Worm (Caenorhabditis elegans) whole organism, L4 larva: Measurements from ENCODE around the gene F31F6.2.
A peak's percentile ranks its signal among the peaks of the same experiment; 100 is the strongest.

Source experiments
- F49E8.2 ChIP-seq: sonication (generic microtip); optimal IDR thresholded peaks from 2 replicates; lab custom pipeline; 2016; ENCODE audit warnings: missing compliant biosample characterization, mild to moderate bottlenecking, missing genetic modification characterization, borderline replicate concordance
- R02D3.7 ChIP-seq: fragments of 150-350 bp; sonication (generic microtip); optimal IDR thresholded peaks from 3 replicates; lab custom pipeline; 2014; ENCODE audit warnings: missing biosample characterization, missing genetic modification characterization
- T20F7.1 ChIP-seq: fragments of 200-800 bp; sonication (Bioruptor generic); optimal IDR thresholded peaks from 2 replicates; lab custom pipeline; 2018; ENCODE audit warnings: mild to moderate bottlenecking, missing genetic modification characterization, missing compliant biosample characterization
- Y105C5A.15 ChIP-seq: fragments of 200-800 bp; sonication (Bioruptor generic); IDR thresholded peaks from 2 replicates; pipeline ENCODE4 v1.3.6; 2022; ENCODE audit warnings: missing genetic modification characterization, missing compliant biosample characterization
- Y75B8A.6 ChIP-seq: fragments of 200-800 bp; sonication (Bioruptor generic); IDR thresholded peaks from 2 replicates; pipeline ENCODE4 v1.3.6; 2022; ENCODE audit warnings: missing genetic modification reagents, missing genetic modification characterization, missing compliant biosample characterization
- ZK546.5 ChIP-seq, 2 experiments: sonication (generic microtip); optimal IDR thresholded peaks; 2 replicates each; lab custom pipeline; 2017; ENCODE audit warnings: missing biosample characterization in 2 of 2, missing genetic modification characterization in 2 of 2
- ceh-20 ChIP-seq: fragments of 200-800 bp; sonication (Bioruptor generic); IDR thresholded peaks from 2 replicates; pipeline ENCODE4 v1.3.6; 2022; ENCODE audit warnings: missing genetic modification reagents, missing genetic modification characterization, missing compliant biosample characterization
- ceh-28 ChIP-seq: fragments of 150-350 bp; optimal IDR thresholded peaks from 2 replicates; lab custom pipeline; 2014; ENCODE audit warnings: missing biosample characterization, missing genetic modification reagents, missing genetic modification characterization
- ceh-44 ChIP-seq: fragments of 200-800 bp; sonication (Bioruptor generic); IDR thresholded peaks from 2 replicates; pipeline ENCODE4 v1.3.6; 2022; ENCODE audit warnings: missing genetic modification reagents, missing genetic modification characterization, missing compliant biosample characterization
- ceh-62 ChIP-seq: sonication (generic microtip); optimal IDR thresholded peaks from 2 replicates; lab custom pipeline; 2017; ENCODE audit warnings: missing biosample characterization, missing genetic modification characterization
- daf-12 ChIP-seq: fragments of 150-350 bp; optimal IDR thresholded peaks from 2 replicates; lab custom pipeline; 2014; ENCODE audit warnings: missing biosample characterization, missing genetic modification reagents, missing genetic modification characterization
- daf-16 ChIP-seq, 3 experiments: sonication (generic microtip); optimal IDR thresholded peaks; 2 replicates each; lab custom pipeline; 2016 to 2017; ENCODE audit warnings: missing genetic modification characterization in 3 of 3, missing genetic modification reagents in 3 of 3, mild to moderate bottlenecking in 2 of 3, missing compliant biosample characterization in 2 of 3, missing biosample characterization in 1 of 3, moderate library complexity in 1 of 3
- dmd-8 ChIP-seq: fragments of 200-800 bp; sonication (Bioruptor generic); IDR thresholded peaks from 2 replicates; pipeline ENCODE4 v1.3.6; 2022; ENCODE audit warnings: missing genetic modification characterization, missing compliant biosample characterization
- dmd-9 ChIP-seq: fragments of 200-800 bp; sonication (Bioruptor generic); IDR thresholded peaks from 2 replicates; pipeline ENCODE4 v1.3.6; 2022; ENCODE audit warnings: missing genetic modification reagents, missing genetic modification characterization, missing compliant biosample characterization
- duxl-1 ChIP-seq: sonication (generic microtip); optimal IDR thresholded peaks from 2 replicates; lab custom pipeline; 2016; ENCODE audit warnings: mild to moderate bottlenecking, missing genetic modification characterization, moderate library complexity, missing compliant biosample characterization; ENCODE audit not compliant: poor library complexity
- egl-27 ChIP-seq: sonication (generic microtip); optimal IDR thresholded peaks from 3 replicates; lab custom pipeline; 2017; ENCODE audit warnings: missing biosample characterization, missing genetic modification reagents, missing genetic modification characterization
- egl-43 ChIP-seq: fragments of 200-800 bp; sonication (Bioruptor generic); IDR thresholded peaks from 2 replicates; pipeline ENCODE4 v1.3.6; 2022; ENCODE audit warnings: missing genetic modification reagents, missing genetic modification characterization, missing compliant biosample characterization
- hif-1 ChIP-seq, 2 experiments: sonication (generic microtip); optimal IDR thresholded peaks; 2 replicates each; lab custom pipeline; 2016 to 2017; ENCODE audit warnings: missing compliant biosample characterization in 2 of 2, missing genetic modification characterization in 2 of 2, missing genetic modification reagents in 2 of 2, missing genotype in 2 of 2, mild to moderate bottlenecking in 1 of 2
- jun-1 ChIP-seq: fragments of 150-350 bp; optimal IDR thresholded peaks from 2 replicates; lab custom pipeline; 2014; ENCODE audit warnings: missing biosample characterization, missing genetic modification reagents, missing genetic modification characterization
- lin-15B ChIP-seq: fragments of 150-350 bp; sonication (generic microtip); optimal IDR thresholded peaks from 3 replicates; lab custom pipeline; 2014; ENCODE audit warnings: missing biosample characterization, missing genetic modification characterization
- lin-29 ChIP-seq: fragments of 200-800 bp; sonication (Bioruptor generic); IDR thresholded peaks from 2 replicates; pipeline ENCODE4 v1.3.6; 2022; ENCODE audit warnings: missing genetic modification reagents, missing genetic modification characterization, missing compliant biosample characterization
- madf-5 ChIP-seq, 2 experiments: fragments of 200-800 bp; sonication (Bioruptor generic); IDR thresholded peaks; 2 replicates each; pipeline ENCODE4 v1.3.6; 2022; ENCODE audit warnings: missing compliant biosample characterization in 2 of 2, missing genetic modification characterization in 2 of 2
- mes-2 ChIP-seq: sonication (generic microtip); optimal IDR thresholded peaks from 2 replicates; lab custom pipeline; 2016; ENCODE audit warnings: missing genotype, mild to moderate bottlenecking, missing genetic modification characterization, missing compliant biosample characterization; ENCODE audit not compliant: poor library complexity, severe bottlenecking
- nhr-102 ChIP-seq: sonication (generic microtip); optimal IDR thresholded peaks from 2 replicates; lab custom pipeline; 2016; ENCODE audit warnings: mild to moderate bottlenecking, missing genetic modification characterization, moderate library complexity, missing compliant biosample characterization
- nhr-11 ChIP-seq: fragments of 150-350 bp; optimal IDR thresholded peaks from 2 replicates; lab custom pipeline; 2014; ENCODE audit warnings: missing biosample characterization, missing genetic modification characterization
- nhr-111 ChIP-seq: fragments of 200-800 bp; sonication (Bioruptor generic); optimal IDR thresholded peaks from 2 replicates; lab custom pipeline; 2018; ENCODE audit warnings: mild to moderate bottlenecking, missing genetic modification characterization, missing compliant biosample characterization
- nhr-237 ChIP-seq: sonication (generic microtip); optimal IDR thresholded peaks from 2 replicates; lab custom pipeline; 2017; ENCODE audit warnings: missing biosample characterization, missing genetic modification characterization
- nhr-28 ChIP-seq: fragments of 150-350 bp; optimal IDR thresholded peaks from 2 replicates; lab custom pipeline; 2014; ENCODE audit warnings: missing biosample characterization, missing genetic modification characterization
- pha-4 ChIP-seq, 2 experiments: fragments of 150-350 bp in 1 of 2; fragments of 200-800 bp in 1 of 2; sonication (Bioruptor generic) in 1 of 2; IDR thresholded peaks in 1 of 2; optimal IDR thresholded peaks in 1 of 2; 2 replicates each; pipeline versions ENCODE4 v1.3.6 to Lab custom; 2014 to 2022; ENCODE audit warnings: missing genetic modification characterization in 2 of 2, missing genetic modification reagents in 2 of 2, missing biosample characterization in 1 of 2, missing compliant biosample characterization in 1 of 2
- php-3 ChIP-seq: fragments of 200-800 bp; sonication (Bioruptor generic); IDR thresholded peaks from 2 replicates; pipeline ENCODE4 v1.3.6; 2022; ENCODE audit warnings: missing genetic modification reagents, missing genetic modification characterization, missing compliant biosample characterization
- pqm-1 ChIP-seq: sonication (generic microtip); optimal IDR thresholded peaks from 2 replicates; lab custom pipeline; 2017; ENCODE audit warnings: missing biosample characterization, missing genetic modification characterization
- skn-1 ChIP-seq: fragments of 150-350 bp; optimal IDR thresholded peaks from 2 replicates; lab custom pipeline; 2014; ENCODE audit warnings: missing biosample characterization, missing genetic modification characterization
- tra-1 ChIP-seq: fragments of 200-800 bp; sonication (Bioruptor generic); IDR thresholded peaks from 2 replicates; pipeline ENCODE4 v1.3.6; 2022; ENCODE audit warnings: missing genetic modification reagents, missing genetic modification characterization, missing compliant biosample characterization
- unc-39 ChIP-seq: sonication (generic microtip); optimal IDR thresholded peaks from 2 replicates; lab custom pipeline; 2017; ENCODE audit warnings: missing biosample characterization, missing genetic modification characterization
- unc-62 ChIP-seq, 3 experiments: fragments of 150-350 bp in 1 of 3; sonication (generic microtip); optimal IDR thresholded peaks in 2 of 3; peaks in 1 of 3; 1 replicate in 1 of 3; 2 replicates in 2 of 3; lab custom pipeline; 2014 to 2017; ENCODE audit warnings: missing biosample characterization in 3 of 3, missing genetic modification characterization in 3 of 3, missing genetic modification reagents in 3 of 3, missing genotype in 1 of 3
- zip-2 ChIP-seq: fragments of 150-350 bp; optimal IDR thresholded peaks from 2 replicates; lab custom pipeline; 2014; ENCODE audit warnings: missing biosample characterization, missing genetic modification characterization

The F31F6.2 gene

ce11 chrX:14872817-14873469 lies 1.3 kb upstream of the F31F6.2 start, which contains the start of gene F31F6.3:
Gene F31F6.3 (minus strand): TSS chrX:14872867.
- TF ChIP-seq Y105C5A.15: no peak
- no peak for TF ChIP-seq nhr-237 (tag; lab: Kevin White, UChicago)
- no peak for TF ChIP-seq nhr-102 (tag; lab: Kevin White, UChicago)
- no peak for TF ChIP-seq R02D3.7
- TF ChIP-seq mes-2 (tag; lab: Kevin White, UChicago): no peak
- no peak for TF ChIP-seq pha-4 (GFP tag; IDR thresholded peaks at IDR 0.05; lab: Robert Waterston, UW)
- no peak for TF ChIP-seq pha-4 (tag; optimal IDR thresholded peaks at IDR 0.05; lab: Kevin White, UChicago)
- TF ChIP-seq unc-39 (tag; lab: Kevin White, UChicago): no peak
- no peak for TF ChIP-seq hif-1 (tag; optimal IDR thresholded peaks at IDR 0.05; lab: Kevin White, UChicago)
- no peak for TF ChIP-seq nhr-28 (tag; lab: Kevin White, UChicago)
- no peak for TF ChIP-seq ceh-44
- TF ChIP-seq nhr-11: no peak
- no peak for TF ChIP-seq F49E8.2 (tag; lab: Kevin White, UChicago)
- no peak for TF ChIP-seq egl-43
- no peak for TF ChIP-seq ZK546.5 (tag; optimal IDR thresholded peaks at IDR 0.05; lab: Kevin White, UChicago)
- TF ChIP-seq daf-12: no peak
- no peak for TF ChIP-seq egl-27 (tag; lab: Kevin White, UChicago)
- no peak for TF ChIP-seq tra-1
- TF ChIP-seq ceh-62 (tag; lab: Kevin White, UChicago): no peak

ce11 chrX:14868200-14868599 lies 3.5 kb downstream of the F31F6.2 start, which contains the start of gene F31F6.1:
Gene F31F6.1 (minus strand): TSS chrX:14868300.
- TF ChIP-seq dmd-9: no peak
- TF ChIP-seq lin-29: no peak
- no peak for TF ChIP-seq daf-16 (GFP tag; optimal IDR thresholded peaks at IDR 0.05; lab: Kevin White, UChicago)
- TF ChIP-seq daf-16 (tag; optimal IDR thresholded peaks at IDR 0.05; lab: Kevin White, UChicago): no peak
- TF ChIP-seq nhr-111: no peak
- no peak for TF ChIP-seq hif-1 (tag; optimal IDR thresholded peaks at IDR 0.05; lab: Kevin White, UChicago)
- no peak for TF ChIP-seq ZK546.5 (tag; optimal IDR thresholded peaks at IDR 0.05; lab: Kevin White, UChicago)
- TF ChIP-seq egl-43: no peak
- TF ChIP-seq ceh-20 (GFP tag; lab: Robert Waterston, UW): no peak
- no peak for TF ChIP-seq zip-2
- no peak for TF ChIP-seq lin-15B (tag; lab: Kevin White, UChicago)
- no peak for TF ChIP-seq dmd-8 (GFP tag; lab: Robert Waterston, UW)

- TF ChIP-seq ceh-28 (tag; lab: Kevin White, UChicago) (no peak), lin-15B (tag; lab: Kevin White, UChicago) (no peak), lin-29 (no peak), pqm-1 (no peak), jun-1 (tag; lab: Kevin White, UChicago) (no peak), duxl-1 (tag; lab: Kevin White, UChicago) (no peak), ZK546.5 (tag; optimal IDR thresholded peaks at IDR 0.05; lab: Kevin White, UChicago) (no peak), Y75B8A.6 (GFP tag; lab: Robert Waterston, UW) (no peak), php-3 (no peak), T20F7.1 (GFP tag; lab: Kevin White, UChicago) (no peak), madf-5 (GFP tag; IDR thresholded peaks at IDR 0.05; lab: Robert Waterston, UW) (no peak), ceh-20 (GFP tag; lab: Robert Waterston, UW) (no peak)
These were observed 5.9 kb downstream of the F31F6.2 start, which contains the start of gene C27C12.3 for ce11 chrX:14865744-14866143. Gene C27C12.3 (minus strand): TSS chrX:14865844.

- TF ChIP-seq unc-62 (GFP tag; optimal IDR thresholded peaks at IDR 0.05 in 1 of 2; lab: Kevin White, UChicago) (peak in 1 of 2 experiments; percentile 14), unc-62 (tag; optimal IDR thresholded peaks at IDR 0.05; lab: Kevin White, UChicago) (no peak), skn-1 (tag; lab: Kevin White, UChicago) (no peak)
- TF ChIP-seq, all 104 proteins: peak for 1
These were observed 9.9 kb downstream of the F31F6.2 start, which contains the start of gene dmd-4 for ce11 chrX:14861752-14862151. Gene dmd-4 (minus strand): TSS chrX:14861852.
